Worm (Caenorhabditis elegans): ENCODE measurements around the gene C48B4.11.

ce11 chrIII:9559381-9559881, 6.5 kb downstream of the C48B4.11 start, which contains the start of gene C48B4.7:
- TF ChIP-seq zag-1 (tag; optimal IDR thresholded peaks at IDR 0.05): no peak
- no peak for TF ChIP-seq elt-2 (tag; optimal IDR thresholded peaks at IDR 0.05)
- TF ChIP-seq ceh-16 (tag; optimal IDR thresholded peaks at IDR 0.05): no peak
- no peak for TF ChIP-seq nhr-11 (tag; optimal IDR thresholded peaks at IDR 0.05)
- no peak for TF ChIP-seq ama-1 (optimal IDR thresholded peaks at IDR 0.05)
- no peak for TF ChIP-seq nhr-237 (tag; optimal IDR thresholded peaks at IDR 0.05)
- TF ChIP-seq fkh-2 (tag; optimal IDR thresholded peaks at IDR 0.05): no peak
- TF ChIP-seq ztf-11 (tag; optimal IDR thresholded peaks at IDR 0.05): no peak
- no peak for TF ChIP-seq ceh-28 (tag; optimal IDR thresholded peaks at IDR 0.05)
- TF ChIP-seq tbx-2 (tag; optimal IDR thresholded peaks at IDR 0.05): no peak
- TF ChIP-seq nhr-12 (tag; optimal IDR thresholded peaks at IDR 0.05): no peak
- TF ChIP-seq hmg-11 (tag; optimal IDR thresholded peaks at IDR 0.05): no peak

All from whole organism, L3 larva.